Worm (Caenorhabditis elegans) whole organism, L1 larva: ENCODE results near the gene vkmt-1.

Experiments used
- C04F5.9 ChIP-seq: sonication (generic microtip); optimal IDR thresholded peaks from 2 replicates; lab custom pipeline; 2016; ENCODE audit warnings: missing genetic modification characterization, missing compliant biosample characterization
- C16A3.4 ChIP-seq: fragments of 150-350 bp; optimal IDR thresholded peaks from 2 replicates; lab custom pipeline; 2014; ENCODE audit warnings: missing biosample characterization, missing genetic modification characterization
- alr-1 ChIP-seq: fragments of 200-800 bp; sonication (Bioruptor generic); optimal IDR thresholded peaks from 2 replicates; lab custom pipeline; 2018; ENCODE audit warnings: borderline replicate concordance, mild to moderate bottlenecking, missing genetic modification characterization, missing compliant biosample characterization
- aly-2 ChIP-seq: fragments of 150-350 bp; optimal IDR thresholded peaks from 2 replicates; lab custom pipeline; 2014; ENCODE audit warnings: missing biosample characterization, missing genetic modification characterization
- ama-1 ChIP-seq: fragments of 150-350 bp; optimal IDR thresholded peaks from 2 replicates; lab custom pipeline; 2014
- ceh-82 ChIP-seq, 3 experiments: fragments of 150-350 bp in 1 of 3; sonication (generic microtip) in 2 of 3; optimal IDR thresholded peaks; 2 replicates each; lab custom pipeline; 2014 to 2017; ENCODE audit warnings: missing biosample characterization in 3 of 3, missing genetic modification characterization in 3 of 3
- ceh-90 ChIP-seq: sonication (generic microtip); optimal IDR thresholded peaks from 2 replicates; lab custom pipeline; 2016; ENCODE audit warnings: missing genetic modification characterization, missing compliant biosample characterization
- dpl-1 ChIP-seq, 3 experiments: fragments of 150-350 bp in 2 of 3; sonication (generic microtip) in 1 of 3; optimal IDR thresholded peaks; 2 replicates each; lab custom pipeline; 2014 to 2017; ENCODE audit warnings: missing biosample characterization in 3 of 3, missing genetic modification characterization in 3 of 3, missing genetic modification reagents in 3 of 3
- dsc-1 ChIP-seq: sonication (generic microtip); optimal IDR thresholded peaks from 2 replicates; lab custom pipeline; 2016; ENCODE audit warnings: mild to moderate bottlenecking, missing genetic modification characterization, missing compliant biosample characterization
- efl-1 ChIP-seq, 4 experiments: fragments of 150-350 bp; optimal IDR thresholded peaks in 3 of 4; peaks in 1 of 4; 1 replicate in 1 of 4; 2 replicates in 3 of 4; lab custom pipeline; 2014; ENCODE audit warnings: missing biosample characterization in 2 of 4, missing genetic modification characterization in 2 of 4, missing genetic modification reagents in 2 of 4
- egl-13 ChIP-seq: sonication (generic microtip); optimal IDR thresholded peaks from 2 replicates; lab custom pipeline; 2016; ENCODE audit warnings: missing genotype, missing genetic modification reagents, missing genetic modification characterization, missing compliant biosample characterization
- egl-27 ChIP-seq, 2 experiments: fragments of 150-350 bp in 1 of 2; sonication (generic microtip); optimal IDR thresholded peaks; 3 replicates each; lab custom pipeline; 2017 to 2018; ENCODE audit warnings: missing biosample characterization in 2 of 2, missing genetic modification characterization in 2 of 2, missing genetic modification reagents in 2 of 2
- ets-5 ChIP-seq: fragments of 200-800 bp; sonication (Bioruptor generic); IDR thresholded peaks from 2 replicates; pipeline ENCODE4 v1.3.6; 2022; ENCODE audit warnings: missing genetic modification characterization, missing compliant biosample characterization
- fkh-8 ChIP-seq: sonication (generic microtip); optimal IDR thresholded peaks from 2 replicates; lab custom pipeline; 2016; ENCODE audit warnings: mild to moderate bottlenecking, missing genetic modification characterization, missing compliant biosample characterization
- hlh-17 ChIP-seq: fragments of 200-800 bp; sonication (Bioruptor generic); optimal IDR thresholded peaks from 2 replicates; lab custom pipeline; 2018; ENCODE audit warnings: missing genetic modification characterization, mild to moderate bottlenecking, missing compliant biosample characterization, moderate library complexity, borderline replicate concordance
- hlh-4 ChIP-seq: sonication (generic microtip); optimal IDR thresholded peaks from 2 replicates; lab custom pipeline; 2016; ENCODE audit warnings: mild to moderate bottlenecking, missing genetic modification characterization, missing compliant biosample characterization
- lin-39 ChIP-seq: fragments of 150-350 bp; optimal IDR thresholded peaks from 2 replicates; lab custom pipeline; 2014; ENCODE audit warnings: missing biosample characterization, missing genetic modification reagents, missing genetic modification characterization
- lir-3 ChIP-seq: sonication (generic microtip); optimal IDR thresholded peaks from 2 replicates; lab custom pipeline; 2016; ENCODE audit warnings: mild to moderate bottlenecking, missing genetic modification characterization, moderate library complexity, missing compliant biosample characterization; ENCODE audit not compliant: poor library complexity
- lsy-2 ChIP-seq, 2 experiments: fragments of 150-350 bp; optimal IDR thresholded peaks; 2 replicates each; lab custom pipeline; 2014; ENCODE audit warnings: missing biosample characterization in 2 of 2, missing genetic modification characterization in 2 of 2
- nhr-19 ChIP-seq: fragments of 200-800 bp; sonication (Bioruptor generic); conservative IDR thresholded peaks from 2 replicates; pipeline ENCODE4 v1.3.6; 2022; ENCODE audit warnings: missing genetic modification characterization, missing compliant biosample characterization
- nhr-71 ChIP-seq: sonication (generic microtip); optimal IDR thresholded peaks from 2 replicates; lab custom pipeline; 2016; ENCODE audit warnings: mild to moderate bottlenecking, missing genetic modification characterization, moderate library complexity, missing compliant biosample characterization
- pax-3 ChIP-seq: fragments of 200-800 bp; sonication (Bioruptor generic); optimal IDR thresholded peaks from 2 replicates; lab custom pipeline; 2018; ENCODE audit warnings: mild to moderate bottlenecking, missing genetic modification characterization, moderate library complexity, missing compliant biosample characterization
- rnt-1 ChIP-seq: sonication (generic microtip); optimal IDR thresholded peaks from 2 replicates; lab custom pipeline; 2016; ENCODE audit warnings: mild to moderate bottlenecking, missing genetic modification characterization, moderate library complexity, missing compliant biosample characterization
- skn-1 ChIP-seq: fragments of 150-350 bp; optimal IDR thresholded peaks from 2 replicates; lab custom pipeline; 2014; ENCODE audit warnings: missing biosample characterization, missing genetic modification characterization
- sox-4 ChIP-seq: sonication (generic microtip); optimal IDR thresholded peaks from 2 replicates; lab custom pipeline; 2016; ENCODE audit warnings: missing genetic modification characterization, missing compliant biosample characterization
- tbx-2 ChIP-seq: sonication (generic microtip); optimal IDR thresholded peaks from 2 replicates; lab custom pipeline; 2016; ENCODE audit warnings: missing genetic modification characterization, missing compliant biosample characterization
- unc-130 ChIP-seq: fragments of 150-350 bp; optimal IDR thresholded peaks from 2 replicates; lab custom pipeline; 2017; ENCODE audit warnings: missing biosample characterization, missing genetic modification characterization, inconsistent platforms
- unc-86 ChIP-seq: sonication (generic microtip); optimal IDR thresholded peaks from 2 replicates; lab custom pipeline; 2016; ENCODE audit warnings: missing genetic modification characterization, missing compliant biosample characterization
- vab-15 ChIP-seq: sonication (generic microtip); optimal IDR thresholded peaks from 2 replicates; lab custom pipeline; 2017; ENCODE audit warnings: missing genotype, mild to moderate bottlenecking, missing genetic modification characterization, missing compliant biosample characterization
- ztf-11 ChIP-seq, 2 experiments: sonication (generic microtip); optimal IDR thresholded peaks; 2 replicates each; lab custom pipeline; 2016 to 2017; ENCODE audit warnings: missing genetic modification characterization in 2 of 2, missing biosample characterization in 1 of 2, missing compliant biosample characterization in 1 of 2

Gene vkmt-1

DNA sequence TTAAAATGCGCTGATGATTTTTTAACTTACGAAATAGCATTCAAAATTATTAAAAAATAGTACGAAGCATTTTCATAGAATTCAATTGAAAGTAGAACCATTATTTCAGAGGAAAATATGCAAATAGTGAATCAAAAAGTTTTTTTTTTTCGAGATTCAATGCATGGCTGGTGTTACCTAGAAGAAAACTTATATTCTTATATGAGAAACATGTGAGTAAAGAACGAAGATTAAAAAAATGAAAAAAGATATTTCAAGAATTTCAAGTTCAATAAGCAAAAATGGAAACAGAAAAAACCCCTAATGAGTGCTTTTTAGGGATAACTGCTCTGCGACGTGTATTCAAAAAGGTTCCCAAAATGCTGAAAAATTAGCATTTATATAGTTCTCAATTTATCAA is 42.5 kb upstream of the vkmt-1 start, which contains the start of gene sre-16:
sre-16 (minus strand) TSS at position 101 of the 400 bp plus-strand sequence.
- TF ChIP-seq nhr-71 (tag; lab: Kevin White, UChicago) (no peak), dpl-1 (GFP tag; optimal IDR thresholded peaks at IDR 0.05; lab: Kevin White, UChicago) (no peak), C04F5.9 (tag; lab: Kevin White, UChicago) (no peak), lir-3 (tag; lab: Kevin White, UChicago) (no peak), ama-1 (no peak), tbx-2 (tag; lab: Kevin White, UChicago) (no peak), fkh-8 (tag; lab: Kevin White, UChicago) (peak; percentile 31), unc-130 (tag; lab: Kevin White, UChicago) (no peak)

DNA sequence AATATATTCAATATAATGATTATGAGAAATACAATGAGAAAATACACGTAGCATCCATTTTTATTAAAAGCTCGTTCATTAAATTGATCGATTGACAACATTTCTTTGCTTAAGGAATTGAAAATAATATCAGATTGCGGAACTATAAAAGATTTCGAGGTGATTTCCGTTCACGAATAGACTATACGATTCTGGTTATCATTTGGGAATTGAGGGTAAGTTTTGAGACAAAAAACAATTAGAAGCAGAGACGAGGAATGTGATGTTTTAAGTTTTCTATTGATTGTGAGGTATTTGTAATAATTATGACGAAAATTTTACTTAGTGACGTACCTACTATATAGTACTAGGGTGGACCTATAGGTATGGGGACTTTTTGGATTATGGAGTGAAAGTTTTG is 39.7 kb upstream of the vkmt-1 start, which contains the start of gene sre-19:
sre-19 (minus strand) TSS at position 101 of the 400 bp plus-strand sequence.
- TF ChIP-seq skn-1 (tag; lab: Kevin White, UChicago) (no peak), ceh-90 (tag; lab: Kevin White, UChicago) (no peak), C16A3.4 (no peak), hlh-4 (tag; lab: Kevin White, UChicago) (no peak), lin-39 (tag; lab: Kevin White, UChicago) (no peak), egl-13 (no peak), ets-5 (GFP tag; lab: Robert Waterston, UW) (no peak), alr-1 (tag; lab: Kevin White, UChicago) (no peak)
- TF ChIP-seq, all 84 proteins: peak for 0

DNA sequence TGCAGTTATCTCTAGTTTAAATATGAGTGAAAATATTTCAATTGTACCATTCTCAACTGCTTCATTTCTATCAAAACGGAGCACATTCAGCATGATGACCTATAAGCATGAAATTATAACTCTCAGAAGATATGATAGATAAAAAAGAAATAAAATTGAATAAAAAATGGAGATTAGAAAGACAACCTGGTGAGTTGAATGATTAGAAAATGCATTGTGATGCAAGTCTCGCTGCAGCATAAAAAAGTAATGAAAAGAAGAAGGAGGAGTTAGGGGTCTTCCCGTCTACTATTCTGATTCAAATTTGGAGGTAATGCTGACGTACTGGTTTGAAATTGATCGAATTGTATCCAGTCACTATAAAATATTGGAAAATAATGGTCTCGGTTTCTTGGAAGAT is 33.8 kb upstream of the vkmt-1 start, which contains the start of gene sre-15:
sre-15 (minus strand) TSS at position 101 of the 400 bp plus-strand sequence.
- TF ChIP-seq hlh-17 (GFP tag; lab: Kevin White, UChicago), result no peak
- no peak for TF ChIP-seq efl-1 (optimal IDR thresholded peaks at IDR 0.05; lab: Kevin White, UChicago)
- TF ChIP-seq efl-1 (GFP tag; optimal IDR thresholded peaks at IDR 0.05 in 1 of 2; lab: Kevin White, UChicago), result peak in 1 of 2 experiments; percentile 58
- no peak for TF ChIP-seq pax-3 (tag; lab: Kevin White, UChicago)
- peak; percentile 6 for TF ChIP-seq dsc-1 (tag; lab: Kevin White, UChicago)

DNA sequence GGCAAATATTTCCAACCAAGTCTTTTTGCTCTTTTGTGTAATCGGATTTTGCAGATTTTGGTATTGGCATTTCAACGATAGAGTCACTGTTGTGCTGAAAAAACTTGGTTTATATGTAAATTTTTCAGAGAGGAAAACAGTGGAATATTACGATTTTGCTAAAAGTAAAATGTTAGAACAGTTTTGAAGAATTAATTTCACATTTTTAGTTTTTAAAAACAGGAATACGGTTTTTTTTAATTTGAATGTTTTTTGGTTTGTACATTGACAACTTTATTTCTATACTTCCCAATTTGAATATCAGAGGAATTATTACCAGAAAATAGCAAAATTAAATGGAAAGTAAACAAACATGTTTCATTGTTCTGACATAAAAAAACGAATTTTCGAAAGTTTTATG is 25.9 kb upstream of the vkmt-1 start, which contains the start of gene dnj-26:
dnj-26 (minus strand) TSS at position 101 of the 400 bp plus-strand sequence.
- TF ChIP-seq efl-1 (optimal IDR thresholded peaks at IDR 0.05; lab: Kevin White, UChicago) (no peak), efl-1 (GFP tag; optimal IDR thresholded peaks at IDR 0.05 in 1 of 2; lab: Kevin White, UChicago) (peak in 1 of 2 experiments; percentile 59), egl-27 (tag; optimal IDR thresholded peaks at IDR 0.05; lab: Kevin White, UChicago) (no peak), ztf-11 (tag; optimal IDR thresholded peaks at IDR 0.05; lab: Kevin White, UChicago) (no peak), unc-86 (tag; lab: Kevin White, UChicago) (no peak)

DNA sequence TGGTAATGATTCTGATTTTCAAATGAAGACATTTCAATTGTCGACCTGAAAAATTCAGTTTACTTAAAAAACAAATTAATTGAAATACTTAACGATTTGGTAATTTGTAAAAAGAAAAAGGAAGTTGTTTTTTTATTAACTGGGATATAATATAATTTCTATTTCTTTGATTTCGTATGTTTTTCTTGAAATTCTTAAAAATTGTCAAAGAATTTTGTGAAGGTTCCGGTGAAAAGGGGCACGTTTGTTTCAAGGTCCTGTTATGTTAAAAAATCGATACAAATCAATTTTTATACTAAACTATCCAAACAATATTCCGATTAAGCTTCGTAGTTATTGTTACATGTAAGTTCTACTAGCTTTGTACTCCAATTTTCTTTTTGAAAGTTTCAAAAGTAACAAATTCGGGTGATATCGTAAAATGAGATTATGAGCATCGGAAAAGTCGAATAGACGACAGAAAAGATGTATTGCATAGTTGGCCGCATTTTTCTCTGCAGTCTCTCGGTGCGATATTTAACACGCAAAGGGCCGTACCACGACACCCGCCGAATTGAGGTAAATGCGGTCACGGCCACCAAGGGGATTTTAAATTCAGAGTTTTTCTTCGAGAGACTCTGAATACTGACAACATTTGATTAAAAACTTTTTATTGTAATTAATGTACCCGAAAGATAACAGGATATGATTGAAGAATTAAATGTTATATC is 19.2 kb upstream of the vkmt-1 start, which contains the start of gene Y39C12A.9:
Y39C12A.9 (minus strand) TSS at position 51 of the 710 bp plus-strand sequence.
- peak in 1 of 3 experiments; percentile 20 for TF ChIP-seq dpl-1 (GFP tag; optimal IDR thresholded peaks at IDR 0.05; lab: Kevin White, UChicago)
- TF ChIP-seq aly-2 (tag; lab: Kevin White, UChicago), result no peak
- no peak for TF ChIP-seq sox-4
- no peak for TF ChIP-seq nhr-19 (GFP tag; lab: Robert Waterston, UW)
- TF ChIP-seq vab-15 (tag; lab: Kevin White, UChicago), result no peak
- TF ChIP-seq efl-1 (optimal IDR thresholded peaks at IDR 0.05; lab: Kevin White, UChicago), result peak in 1 of 2 experiments; percentile 44
- TF ChIP-seq efl-1 (GFP tag; optimal IDR thresholded peaks at IDR 0.05 in 1 of 2; lab: Kevin White, UChicago), result no peak
- peak in 1 of 2 experiments; percentile 49 for TF ChIP-seq lsy-2 (tag; optimal IDR thresholded peaks at IDR 0.05; lab: Kevin White, UChicago)
- peak in 1 of 3 experiments; percentile 4 for TF ChIP-seq ceh-82 (tag; optimal IDR thresholded peaks at IDR 0.05; lab: Kevin White, UChicago)
- peak; percentile 53 for TF ChIP-seq rnt-1 (tag; lab: Kevin White, UChicago)
